Fruit fly (Drosophila melanogaster) whole organism, embryonic: Measurements from ENCODE around the gene gro.

ENCODE experiments used
- CG10462 ChIP-seq: fragments of 200-800 bp; sonication (Bioruptor generic); optimal IDR thresholded peaks from 2 replicates; lab custom pipeline; 2016; ENCODE audit warnings: missing biosample characterization, missing genetic modification characterization
- CG11093 ChIP-seq: fragments of 200-800 bp; sonication (Bioruptor generic); IDR thresholded peaks from 3 replicates; pipeline ENCODE4 v1.3.6; 2022; ENCODE audit warnings: missing biosample characterization, missing genetic modification characterization
- CG11504 ChIP-seq: fragments of 200-800 bp; sonication (Bioruptor generic); optimal IDR thresholded peaks from 3 replicates; lab custom pipeline; 2019; ENCODE audit warnings: missing biosample characterization, mild to moderate bottlenecking, missing genetic modification characterization, moderate library complexity
- CG11695 ChIP-seq: fragments of 200-800 bp; sonication (Bioruptor generic); IDR thresholded peaks from 3 replicates; pipeline ENCODE4 v1.3.6; 2022; ENCODE audit warnings: missing biosample characterization, missing genetic modification characterization
- CG12071 ChIP-seq: fragments of 200-800 bp; sonication (Bioruptor generic); optimal IDR thresholded peaks from 3 replicates; lab custom pipeline; 2018; ENCODE audit warnings: missing biosample characterization, mild to moderate bottlenecking, missing genetic modification characterization
- CG12744 ChIP-seq: fragments of 200-800 bp; sonication (Bioruptor generic); optimal IDR thresholded peaks from 2 replicates; lab custom pipeline; 2016; ENCODE audit warnings: missing biosample characterization, missing genetic modification characterization
- CG13894 ChIP-seq: fragments of 200-800 bp; sonication (Bioruptor generic); optimal IDR thresholded peaks from 3 replicates; lab custom pipeline; 2018; ENCODE audit warnings: missing biosample characterization, mild to moderate bottlenecking, missing genetic modification characterization, moderate library complexity
- CG15479 ChIP-seq: fragments of 200-800 bp; sonication (Bioruptor generic); optimal IDR thresholded peaks from 3 replicates; lab custom pipeline; 2019; ENCODE audit warnings: missing biosample characterization, mild to moderate bottlenecking, missing genetic modification characterization, moderate library complexity
- CG2712 ChIP-seq: fragments of 200-800 bp; optimal IDR thresholded peaks from 3 replicates; lab custom pipeline; 2019; ENCODE audit warnings: missing biosample characterization, mild to moderate bottlenecking, missing genetic modification characterization, moderate library complexity
- CG31441 ChIP-seq: fragments of 200-800 bp; sonication (Bioruptor generic); IDR thresholded peaks from 2 replicates; pipeline ENCODE4 v1.3.6; 2022; ENCODE audit warnings: missing biosample characterization, missing genetic modification characterization
- CG32772 ChIP-seq: fragments of 200-800 bp; sonication (Bioruptor generic); IDR thresholded peaks from 2 replicates; pipeline ENCODE4 v1.3.6; 2022; ENCODE audit warnings: missing biosample characterization, missing genetic modification characterization
- CG34376 ChIP-seq: fragments of 200-800 bp; sonication (Bioruptor generic); optimal IDR thresholded peaks from 2 replicates; lab custom pipeline; 2018; ENCODE audit warnings: missing biosample characterization, mild to moderate bottlenecking, missing genetic modification characterization
- CG4282 ChIP-seq: fragments of 200-800 bp; sonication (Bioruptor generic); optimal IDR thresholded peaks from 2 replicates; lab custom pipeline; 2016; ENCODE audit warnings: missing biosample characterization, missing genetic modification characterization
- CG6272 ChIP-seq: fragments of 200-800 bp; sonication (Bioruptor generic); IDR thresholded peaks from 2 replicates; pipeline ENCODE4 v1.3.6; 2022; ENCODE audit warnings: missing biosample characterization, missing genetic modification characterization
- CG6654 ChIP-seq: fragments of 200-800 bp; sonication (Bioruptor generic); optimal IDR thresholded peaks from 2 replicates; lab custom pipeline; 2017; ENCODE audit warnings: missing biosample characterization, mild to moderate bottlenecking, missing genetic modification characterization
- CG6689 ChIP-seq: fragments of 200-800 bp; sonication (Bioruptor generic); IDR thresholded peaks from 2 replicates; pipeline ENCODE4 v1.3.6; 2022; ENCODE audit warnings: missing biosample characterization, missing genetic modification characterization
- CG8290 ChIP-seq, 3 experiments: fragments of 200-800 bp; sonication (Bioruptor generic); optimal IDR thresholded peaks; 2 replicates each; lab custom pipeline; 2016 to 2019; ENCODE audit warnings: missing biosample characterization in 3 of 3, missing genetic modification characterization in 3 of 3, mild to moderate bottlenecking in 2 of 3, moderate library complexity in 1 of 3
- CG9876 ChIP-seq: fragments of 200-800 bp; sonication (Bioruptor generic); optimal IDR thresholded peaks from 2 replicates; lab custom pipeline; 2016; ENCODE audit warnings: missing biosample characterization, missing genetic modification characterization
- CHES-1-like ChIP-seq: fragments of 200-800 bp; sonication (Bioruptor generic); optimal IDR thresholded peaks from 2 replicates; lab custom pipeline; 2016; ENCODE audit warnings: missing biosample characterization, missing genetic modification characterization
- Gsc ChIP-seq: fragments of 200-800 bp; sonication (Bioruptor generic); IDR thresholded peaks from 2 replicates; pipeline ENCODE4 v1.3.6; 2022; ENCODE audit warnings: missing biosample characterization, missing genetic modification characterization
- HmgZ ChIP-seq: fragments of 200-800 bp; sonication (Bioruptor generic); optimal IDR thresholded peaks from 2 replicates; lab custom pipeline; 2018; ENCODE audit warnings: missing biosample characterization, mild to moderate bottlenecking, missing genetic modification characterization
- Lpt ChIP-seq: fragments of >200 bp; optimal IDR thresholded peaks from 2 replicates; lab custom pipeline; 2018; ENCODE audit warnings: missing biosample characterization, missing genetic modification characterization
- NC2α ChIP-seq: fragments of 200-800 bp; sonication (Bioruptor generic); optimal IDR thresholded peaks from 2 replicates; lab custom pipeline; 2016; ENCODE audit warnings: missing biosample characterization, missing genetic modification characterization
- Nf-YA ChIP-seq: fragments of 200-800 bp; sonication (Bioruptor generic); IDR thresholded peaks from 2 replicates; pipeline ENCODE4 v1.3.6; 2022; ENCODE audit warnings: missing biosample characterization, missing genetic modification characterization
- NfI ChIP-seq: fragments of 200-800 bp; sonication (Bioruptor generic); optimal IDR thresholded peaks from 3 replicates; lab custom pipeline; 2018; ENCODE audit warnings: missing biosample characterization, mild to moderate bottlenecking, missing genetic modification characterization, moderate library complexity
- bcd ChIP-seq: fragments of 200-800 bp; sonication (Bioruptor generic); optimal IDR thresholded peaks from 2 replicates; lab custom pipeline; 2017; ENCODE audit warnings: missing biosample characterization, mild to moderate bottlenecking, missing genetic modification characterization
- bigmax ChIP-seq: fragments of 200-800 bp; sonication (Bioruptor generic); optimal IDR thresholded peaks from 2 replicates; lab custom pipeline; 2018; ENCODE audit warnings: missing biosample characterization, mild to moderate bottlenecking, missing genetic modification characterization
- bowl ChIP-seq: fragments of 200-800 bp; sonication (Bioruptor generic); IDR thresholded peaks from 2 replicates; pipeline ENCODE4 v1.3.6; 2022; ENCODE audit warnings: missing biosample characterization, missing genetic modification characterization
- chinmo ChIP-seq: fragments of 200-800 bp; sonication (Bioruptor generic); IDR thresholded peaks from 4 replicates; pipeline ENCODE4 v1.3.6; 2022; ENCODE audit warnings: missing biosample characterization, missing genetic modification characterization; ENCODE audit not compliant: partially characterized antibody
- da ChIP-seq: fragments of 200-800 bp; sonication (Bioruptor generic); optimal IDR thresholded peaks from 2 replicates; lab custom pipeline; 2016; ENCODE audit warnings: missing biosample characterization, missing genetic modification characterization
- disco-r ChIP-seq: fragments of 200-800 bp; sonication (Bioruptor generic); optimal IDR thresholded peaks from 2 replicates; lab custom pipeline; 2016; ENCODE audit warnings: missing biosample characterization, missing genetic modification characterization
- gcm2 ChIP-seq: fragments of 200-800 bp; sonication (Bioruptor generic); optimal IDR thresholded peaks from 2 replicates; lab custom pipeline; 2016; ENCODE audit warnings: missing biosample characterization, missing genetic modification characterization
- grn ChIP-seq: fragments of 200-800 bp; sonication (Bioruptor generic); optimal IDR thresholded peaks from 3 replicates; lab custom pipeline; 2017; ENCODE audit warnings: missing biosample characterization, missing genetic modification characterization
- hkb ChIP-seq, 2 experiments: fragments of 200-800 bp in 1 of 2; fragments of >200 bp in 1 of 2; sonication (Bioruptor generic) in 1 of 2; IDR thresholded peaks in 1 of 2; optimal IDR thresholded peaks in 1 of 2; 2 replicates each; pipeline versions ENCODE4 v1.3.6 to Lab custom; 2017 to 2022; ENCODE audit warnings: missing biosample characterization in 1 of 2, missing genetic modification characterization in 1 of 2
- jigr1 ChIP-seq: fragments of 200-800 bp; sonication (Bioruptor generic); IDR thresholded peaks from 3 replicates; pipeline ENCODE4 v1.3.6; 2022; ENCODE audit warnings: missing biosample characterization, missing genetic modification characterization
- ken ChIP-seq: fragments of 200-800 bp; sonication (Bioruptor generic); IDR thresholded peaks from 3 replicates; pipeline ENCODE4 v1.3.6; 2022; ENCODE audit warnings: missing biosample characterization, missing genetic modification characterization
- lbe ChIP-seq: fragments of 200-800 bp; sonication (Bioruptor generic); optimal IDR thresholded peaks from 2 replicates; lab custom pipeline; 2016; ENCODE audit warnings: missing biosample characterization, mild to moderate bottlenecking, missing genetic modification characterization
- pan ChIP-seq, 4 experiments: fragments of >200 bp in 3 of 4; fragments of 200-800 bp in 1 of 4; sonication (Bioruptor generic) in 1 of 4; optimal IDR thresholded peaks in 3 of 4; IDR thresholded peaks in 1 of 4; 2 replicates each; pipeline versions ENCODE4 v1.3.6 to Lab custom; 2017 to 2022; ENCODE audit warnings: missing biosample characterization in 2 of 4, missing genetic modification characterization in 2 of 4, mixed read lengths in 1 of 4
- pb ChIP-seq: fragments of 200-800 bp; sonication (Bioruptor generic); optimal IDR thresholded peaks from 3 replicates; lab custom pipeline; 2016; ENCODE audit warnings: missing biosample characterization, missing genetic modification characterization
- pho ChIP-seq: fragments of 200-800 bp; sonication (Bioruptor generic); optimal IDR thresholded peaks from 2 replicates; lab custom pipeline; 2016; ENCODE audit warnings: missing biosample characterization, missing genetic modification characterization
- prd ChIP-seq, 3 experiments: fragments of >200 bp in 2 of 3; fragments of 200-800 bp in 1 of 3; sonication (Bioruptor generic) in 1 of 3; optimal IDR thresholded peaks in 2 of 3; IDR thresholded peaks in 1 of 3; 2 replicates in 2 of 3; 3 replicates in 1 of 3; pipeline versions ENCODE4 v1.3.6 to Lab custom; 2017 to 2022; ENCODE audit warnings: missing biosample characterization in 1 of 3, missing genetic modification characterization in 1 of 3
- row ChIP-seq: fragments of 200-800 bp; sonication (Bioruptor generic); IDR thresholded peaks from 3 replicates; pipeline ENCODE4 v1.3.6; 2022; ENCODE audit warnings: missing biosample characterization, missing genetic modification characterization
- sens ChIP-seq: fragments of 200-800 bp; sonication (Bioruptor generic); peaks from one replicate; lab custom pipeline; 2016; ENCODE audit warnings: missing biosample characterization, missing genetic modification characterization
- slp2 ChIP-seq: fragments of 200-800 bp; sonication (Bioruptor generic); optimal IDR thresholded peaks from 2 replicates; lab custom pipeline; 2016; ENCODE audit warnings: missing biosample characterization, missing genetic modification characterization
- sr ChIP-seq: fragments of 200-800 bp; sonication (Bioruptor generic); IDR thresholded peaks from 3 replicates; pipeline ENCODE4 v1.3.6; 2022; ENCODE audit warnings: missing biosample characterization, missing genetic modification characterization
- ssp ChIP-seq: fragments of 200-800 bp; sonication (Bioruptor generic); IDR thresholded peaks from 2 replicates; pipeline ENCODE4 v1.3.6; 2022; ENCODE audit warnings: missing biosample characterization, missing genetic modification characterization
- tio ChIP-seq: fragments of 200-800 bp; sonication (Bioruptor generic); optimal IDR thresholded peaks from 2 replicates; lab custom pipeline; 2017; ENCODE audit warnings: missing biosample characterization, missing genetic modification characterization, inconsistent platforms
- twi ChIP-seq: fragments of 200-800 bp; optimal IDR thresholded peaks from 2 replicates; lab custom pipeline; 2019; ENCODE audit warnings: missing biosample characterization, mild to moderate bottlenecking, missing genetic modification characterization, moderate library complexity

Gene gro

DNA sequence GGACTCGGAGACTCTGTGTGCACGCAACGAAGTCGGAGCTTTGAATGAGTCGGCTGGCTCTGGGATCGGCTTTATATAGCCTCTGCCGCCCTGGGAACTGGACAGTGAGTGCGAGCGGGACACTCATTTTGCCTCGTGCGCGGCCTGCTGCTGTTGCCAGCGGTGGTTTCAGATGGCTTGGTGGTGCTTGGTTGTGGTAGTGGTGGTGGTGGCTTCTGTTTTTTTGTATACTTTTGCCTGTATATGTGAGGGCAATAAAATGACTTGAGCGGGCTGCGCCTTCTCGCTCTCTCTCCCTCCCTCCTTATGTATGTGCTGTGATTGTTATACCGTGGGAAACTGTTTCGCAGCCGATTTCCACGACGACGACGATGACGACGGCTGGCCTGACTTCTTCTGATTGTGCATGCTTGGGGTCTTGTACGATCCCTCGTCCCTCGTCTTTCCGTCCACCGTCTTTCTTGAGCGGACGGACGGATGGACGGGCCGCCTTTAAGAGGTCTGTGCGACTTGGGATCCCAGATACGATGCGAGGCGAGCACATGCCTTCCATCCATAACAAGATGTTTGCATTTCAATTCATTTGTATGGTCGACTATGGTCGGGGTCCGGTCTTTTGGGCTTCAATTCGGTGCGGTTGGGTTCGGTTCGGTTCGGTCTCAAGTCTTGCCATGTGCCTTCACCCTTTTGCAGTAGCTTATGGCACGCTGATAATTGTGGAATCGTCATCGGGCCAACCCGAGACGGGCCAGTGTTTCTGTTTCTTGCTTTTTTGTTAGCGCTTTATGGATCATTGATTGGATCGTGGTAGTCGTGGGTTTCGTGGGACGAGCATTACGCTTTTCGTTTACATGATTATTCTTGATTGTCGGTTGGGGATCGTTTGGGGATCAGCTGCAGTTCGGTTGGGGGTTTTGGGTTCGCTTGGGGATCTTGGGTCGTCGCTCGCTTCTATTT is 35.3 kb upstream of the gro start (continued):
- no peak for TF ChIP-seq Nf-YA (GFP tag; lab: Robert Waterston, UW)
- TF ChIP-seq chinmo, result peak; percentile 97
- TF ChIP-seq NC2α (GFP tag; lab: Kevin White, UChicago), result peak; percentile 49
- TF ChIP-seq prd (optimal IDR thresholded peaks at IDR 0.05; lab: Kevin White, UChicago), result no peak
- no peak for TF ChIP-seq prd (GFP tag; IDR thresholded peaks at IDR 0.05; lab: Robert Waterston, UW)
- TF ChIP-seq CG10462 (GFP tag; lab: Kevin White, UChicago), result no peak
- no peak for TF ChIP-seq tio (GFP tag; lab: Kevin White, UChicago)
- peak; percentile 40 for TF ChIP-seq CG2712 (tag; lab: Kevin White, UChicago)
- TF ChIP-seq lbe, result peak; percentile 52
- peak; percentile 91 for TF ChIP-seq twi
- peak; percentile 55; the same call in 1 of the 2 replicates for TF ChIP-seq bowl
- no peak for TF ChIP-seq gcm2
- TF ChIP-seq sr (GFP tag; lab: Robert Waterston, UW), result no peak
- no peak for TF ChIP-seq CG32772 (GFP tag; lab: Robert Waterston, UW)
- TF ChIP-seq bcd (GFP tag; lab: Kevin White, UChicago), result no peak
- TF ChIP-seq Lpt (GFP tag; lab: Kevin White, UChicago), result no peak
- TF ChIP-seq CG9876 (GFP tag; lab: Kevin White, UChicago), result no peak
- 0 out of 3 replicates have a peak, but pooled peaks have one; percentile 16 for TF ChIP-seq row (GFP tag; lab: Robert Waterston, UW)
- TF ChIP-seq CG6654 (GFP tag; lab: Kevin White, UChicago), result no peak
- TF ChIP-seq pho (GFP tag; lab: Kevin White, UChicago), result no peak
- peak; percentile 39 for TF ChIP-seq grn (GFP tag; lab: Kevin White, UChicago)
- peak; percentile 41 for TF ChIP-seq CG4282 (GFP tag; lab: Kevin White, UChicago)
- no peak for TF ChIP-seq pb (GFP tag; lab: Kevin White, UChicago)
- no peak for TF ChIP-seq jigr1 (GFP tag; lab: Robert Waterston, UW)
- no peak for TF ChIP-seq CG34376 (GFP tag; lab: Kevin White, UChicago)
- no peak for TF ChIP-seq hkb (optimal IDR thresholded peaks at IDR 0.05; lab: Kevin White, UChicago)
- peak; percentile 48; the same call in 1 of the 2 replicates for TF ChIP-seq hkb (GFP tag; IDR thresholded peaks at IDR 0.05; lab: Robert Waterston, UW)
- TF ChIP-seq CG8290 (GFP tag; optimal IDR thresholded peaks at IDR 0.05; lab: Kevin White, UChicago), result peak; percentile 19
- TF ChIP-seq CG8290 (tag; optimal IDR thresholded peaks at IDR 0.05; lab: Kevin White, UChicago), result no peak
- TF ChIP-seq sens (GFP tag; lab: Kevin White, UChicago), result peak; percentile 89
- no peak for TF ChIP-seq HmgZ (tag; lab: Kevin White, UChicago)
- TF ChIP-seq CG11093 (GFP tag; lab: Robert Waterston, UW), result no peak
- TF ChIP-seq CG13894, result peak; percentile 3
- TF ChIP-seq CG11695 (GFP tag; lab: Robert Waterston, UW), result no peak
- peak; percentile 45 for TF ChIP-seq CG11504 (tag; lab: Kevin White, UChicago)
- no peak for TF ChIP-seq CG12744 (GFP tag; lab: Kevin White, UChicago)
- TF ChIP-seq da, result peak; percentile 77
- TF ChIP-seq CG15479 (GFP tag; lab: Kevin White, UChicago), result no peak
- TF ChIP-seq NfI (GFP tag; lab: Kevin White, UChicago), result no peak
- no peak for TF ChIP-seq slp2 (GFP tag; lab: Kevin White, UChicago)
- no peak; the same call in 1 of the 2 replicates for TF ChIP-seq CG31441
- TF ChIP-seq CG6272, result no peak
- no peak for TF ChIP-seq ssp
- TF ChIP-seq ken, result peak; percentile 51; the same call in 1 of the 3 replicates
- TF ChIP-seq CG12071 (GFP tag; lab: Kevin White, UChicago), result no peak
- 0 out of 2 replicates have a peak, but pooled peaks have one; percentile 14 for TF ChIP-seq CG6689
- no peak for TF ChIP-seq pan (optimal IDR thresholded peaks at IDR 0.05; lab: Kevin White, UChicago)
- no peak for TF ChIP-seq pan (GFP tag; optimal IDR thresholded peaks at IDR 0.05 in 1 of 2, IDR thresholded peaks at IDR 0.05 in 1 of 2)
- no peak for TF ChIP-seq CHES-1-like
- TF ChIP-seq disco-r (GFP tag; lab: Kevin White, UChicago), result no peak
- no peak for TF ChIP-seq Gsc (GFP tag; lab: Robert Waterston, UW)
- peak; percentile 14 for TF ChIP-seq bigmax (GFP tag; lab: Kevin White, UChicago)
